Worm (Caenorhabditis elegans): ENCODE measurements around the gene C05G5.2.

Gene C05G5.2

DNA sequence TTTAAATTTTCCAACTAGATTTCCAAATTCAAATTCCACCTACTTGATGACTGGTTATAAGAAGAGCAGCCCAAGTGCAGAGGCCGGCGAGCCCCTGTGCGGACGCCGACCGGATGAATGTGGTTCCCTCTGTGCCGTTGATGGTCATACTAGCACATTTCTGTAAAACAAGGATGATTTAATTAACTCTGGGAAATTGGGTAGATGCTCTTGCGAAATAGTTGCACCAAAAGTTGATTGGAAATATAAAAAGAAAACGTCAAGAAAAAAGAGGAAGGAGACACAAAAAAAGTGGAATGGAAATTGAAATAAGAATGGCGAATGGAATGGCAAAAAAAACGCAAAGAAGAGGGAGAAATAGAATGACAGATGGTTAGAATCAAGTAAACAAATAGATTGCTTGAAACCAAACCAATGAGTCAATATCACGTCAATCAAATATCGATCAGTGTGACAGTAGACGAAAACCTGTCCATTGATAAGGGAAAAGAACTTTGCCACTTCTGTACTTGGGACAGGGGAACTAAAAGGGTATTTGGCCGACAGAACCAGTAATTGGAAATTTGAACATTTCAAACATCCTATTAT lies 40.3 kb upstream of the C05G5.2 start, which contains the start of gene tmem-184:
TSS of gene tmem-184 (minus strand) at position 164 of the 588 bp plus-strand sequence.
- TF ChIP-seq attf-5 (GFP tag; optimal IDR thresholded peaks at IDR 0.05) (peak; percentile 50), ZK185.1 (tag; optimal IDR thresholded peaks at IDR 0.05; ENCODE audit: poor library complexity, severe bottlenecking) (peak; percentile 45), pha-4 (tag; optimal IDR thresholded peaks at IDR 0.05) (peak; percentile 80), lin-26 (GFP tag; IDR thresholded peaks at IDR 0.05) (0 out of 2 replicates have a peak, but pooled peaks have one; percentile 10), madf-8 (GFP tag; conservative IDR thresholded peaks at IDR 0.05) (no peak), B0261.1 (tag; optimal IDR thresholded peaks at IDR 0.05) (no peak), snpc-4 (GFP tag; optimal IDR thresholded peaks at IDR 0.05) (no peak), snpc-4 (tag; optimal IDR thresholded peaks at IDR 0.05) (peak in 2 of 4 experiments; percentile 14 to 41), hlh-12 (tag; optimal IDR thresholded peaks at IDR 0.05) (no peak), let-607 (tag; optimal IDR thresholded peaks at IDR 0.05) (peak; percentile 79 to 86), atf-7 (tag; optimal IDR thresholded peaks at IDR 0.05) (peak; percentile 67), aptf-2 (GFP tag; conservative IDR thresholded peaks at IDR 0.05) (no peak), ekl-4 (GFP tag; IDR thresholded peaks at IDR 0.05) (peak; percentile 36; the same call in 1 of the 2 replicates), lin-54 (GFP tag; optimal IDR thresholded peaks at IDR 0.05) (peak; percentile 39), ztf-22 (GFP tag; optimal IDR thresholded peaks at IDR 0.05) (peak; percentile 22), dpff-1 (tag; optimal IDR thresholded peaks at IDR 0.05) (no peak), Y67H2A.10 (GFP tag; conservative IDR thresholded peaks at IDR 0.05) (no peak), nhr-80 (tag; optimal IDR thresholded peaks at IDR 0.05) (peak; percentile 96), F22D6.2 (tag; optimal IDR thresholded peaks at IDR 0.05) (peak; percentile 14), mxl-1 (tag; optimal IDR thresholded peaks at IDR 0.05) (no peak), ztf-25 (GFP tag; IDR thresholded peaks at IDR 0.05) (no peak), B0336.3 (GFP tag; IDR thresholded peaks at IDR 0.05) (peak; percentile 36; the same call in 1 of the 2 replicates), nhr-90 (tag; optimal IDR thresholded peaks at IDR 0.05) (peak; percentile 2), dox-1 (GFP tag; IDR thresholded peaks at IDR 0.05) (peak; percentile 31; the same call in 1 of the 2 replicates), K11D2.4 (GFP tag; IDR thresholded peaks at IDR 0.05) (no peak), unc-62 (GFP tag; optimal IDR thresholded peaks at IDR 0.05) (peak; percentile 97), cebp-1 (GFP tag; IDR thresholded peaks at IDR 0.05) (peak; percentile 83), cebp-1 (tag; optimal IDR thresholded peaks at IDR 0.05) (peak; percentile 93), lin-40 (tag; optimal IDR thresholded peaks at IDR 0.05) (peak; percentile 70), mcd-1 (GFP tag; IDR thresholded peaks at IDR 0.05) (peak; percentile 19; the same call in 1 of the 2 replicates), B0035.1 (tag; optimal IDR thresholded peaks at IDR 0.05) (no peak), tbx-9 (tag; optimal IDR thresholded peaks at IDR 0.05; ENCODE audit: borderline replicate concordance) (no peak), hmg-1.2 (GFP tag; IDR thresholded peaks at IDR 0.05) (no peak), mes-4 (tag; optimal IDR thresholded peaks at IDR 0.05) (no peak), chd-7 (tag; optimal IDR thresholded peaks at IDR 0.05) (peak; percentile 51), zfh-2 (GFP tag; conservative IDR thresholded peaks at IDR 0.05) (peak; percentile 38; the same call in 1 of the 2 replicates), ztf-3 (GFP tag; optimal IDR thresholded peaks at IDR 0.05) (no peak), tbp1 (GFP tag; optimal IDR thresholded peaks at IDR 0.05) (peak; percentile 31)

DNA sequence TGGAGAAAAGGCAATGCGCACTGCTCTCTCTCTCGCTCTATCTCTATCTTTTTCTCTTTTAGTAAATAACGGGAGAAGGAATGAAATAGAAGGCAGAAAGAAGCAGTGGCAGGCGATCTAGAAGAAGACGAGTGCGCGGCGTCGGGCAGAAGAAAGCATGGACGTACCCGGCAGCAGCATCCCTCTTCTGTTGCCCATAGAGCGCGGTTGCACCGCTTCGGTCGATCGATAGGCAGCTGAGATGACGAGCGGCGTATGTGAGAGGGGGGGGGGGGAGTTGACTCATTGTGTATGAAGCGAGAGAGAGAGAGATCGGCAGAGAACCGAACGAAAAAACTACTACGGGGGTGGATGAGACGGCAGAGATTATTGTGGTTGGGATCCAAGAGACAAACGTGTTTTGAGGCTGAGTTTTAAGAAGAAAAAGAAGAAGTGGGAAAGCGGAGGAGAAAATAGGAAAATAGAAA lies 38.9 kb upstream of the C05G5.2 start:
- TF ChIP-seq dox-1 (GFP tag; IDR thresholded peaks at IDR 0.05) = peak; percentile 93
- no peak for TF ChIP-seq him-1 (tag; optimal IDR thresholded peaks at IDR 0.05)
- TF ChIP-seq lin-54 (GFP tag; optimal IDR thresholded peaks at IDR 0.05) = peak; percentile 55
- peak; percentile 92 for TF ChIP-seq ztf-26 (tag; optimal IDR thresholded peaks at IDR 0.05)
- peak; percentile 40 for TF ChIP-seq B0035.1 (tag; optimal IDR thresholded peaks at IDR 0.05)
- TF ChIP-seq Y53G8AR.9 (GFP tag; conservative IDR thresholded peaks at IDR 0.05) = 0 out of 2 replicates have a peak, but pooled peaks have one; percentile 75
- peak; percentile 62 for TF ChIP-seq hmg-1.2 (GFP tag; IDR thresholded peaks at IDR 0.05)
- TF ChIP-seq ccch-3 (GFP tag; optimal IDR thresholded peaks at IDR 0.05) = no peak
- TF ChIP-seq atf-7 (tag; optimal IDR thresholded peaks at IDR 0.05) = peak; percentile 85
- TF ChIP-seq egl-18 (GFP tag; IDR thresholded peaks at IDR 0.05) = peak; percentile 65; the same call in 1 of the 2 replicates
- peak; percentile 44 for TF ChIP-seq F22D6.2 (tag; optimal IDR thresholded peaks at IDR 0.05)
- no peak for TF ChIP-seq F10E7.11 (tag; optimal IDR thresholded peaks at IDR 0.05)
- peak; percentile 80 for TF ChIP-seq nhr-80 (tag; optimal IDR thresholded peaks at IDR 0.05)
- 0 out of 2 replicates have a peak, but pooled peaks have one; percentile 60 for TF ChIP-seq lin-26 (GFP tag; IDR thresholded peaks at IDR 0.05)
- TF ChIP-seq pbrm-1 (GFP tag; IDR thresholded peaks at IDR 0.05) = peak; percentile 67
- TF ChIP-seq gei-17 (GFP tag; optimal IDR thresholded peaks at IDR 0.05) = peak; percentile 82
- TF ChIP-seq Y56A3A.18 (GFP tag; IDR thresholded peaks at IDR 0.05) = no peak

All from whole organism, young adult.